Fruit fly (Drosophila melanogaster): ENCODE measurements around the gene Syt7.

DNA sequence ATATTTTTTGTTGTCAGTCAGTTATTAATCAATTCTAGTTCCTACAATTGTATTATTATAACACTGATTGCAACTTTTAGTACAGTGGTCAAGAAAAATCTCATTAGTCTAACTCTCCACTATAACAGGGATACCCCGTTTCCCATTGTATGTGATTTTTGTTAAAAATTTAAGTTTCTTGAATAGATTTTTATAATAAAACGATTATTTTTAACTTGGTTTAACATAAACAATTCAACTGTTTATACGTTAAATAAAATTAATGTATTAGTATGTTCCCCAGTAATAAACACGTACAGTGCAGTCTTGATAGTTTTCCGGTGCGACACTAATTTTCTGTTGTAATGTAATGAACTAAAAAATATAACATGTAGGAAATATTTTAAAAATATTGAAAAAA lies 65.4 kb downstream of the Syt7 start:
- no peak for TF ChIP-seq psq (optimal IDR thresholded peaks at IDR 0.05)
- TF ChIP-seq ttk (optimal IDR thresholded peaks at IDR 0.05) = no peak
- no peak for TF ChIP-seq insv (optimal IDR thresholded peaks at IDR 0.05)
- TF ChIP-seq Sin3A (optimal IDR thresholded peaks at IDR 0.05) = no peak
